Worm (Caenorhabditis elegans) whole organism, L2 larva: ENCODE measurements around the gene ceh-90.

Experiments
- F13H6.1 ChIP-seq: sonication (generic microtip); optimal IDR thresholded peaks from 2 replicates; lab custom pipeline; 2016; ENCODE audit warnings: missing genetic modification characterization, missing compliant biosample characterization
- R02D3.7 ChIP-seq: fragments of 150-350 bp; optimal IDR thresholded peaks from 2 replicates; lab custom pipeline; 2014; ENCODE audit warnings: missing biosample characterization, missing genetic modification characterization
- ZK546.5 ChIP-seq: sonication (generic microtip); optimal IDR thresholded peaks from 2 replicates; lab custom pipeline; 2017; ENCODE audit warnings: missing biosample characterization, missing genetic modification characterization
- aly-2 ChIP-seq: fragments of 150-350 bp; optimal IDR thresholded peaks from 2 replicates; lab custom pipeline; 2014; ENCODE audit warnings: missing biosample characterization, missing genetic modification characterization
- blmp-1 ChIP-seq: sonication (generic microtip); optimal IDR thresholded peaks from 2 replicates; lab custom pipeline; 2017; ENCODE audit warnings: missing genetic modification characterization, mild to moderate bottlenecking, missing compliant biosample characterization, antibody characterized with exemption, moderate library complexity; ENCODE audit not compliant: insufficient read depth
- ceh-82 ChIP-seq: fragments of 150-350 bp; optimal IDR thresholded peaks from 2 replicates; lab custom pipeline; 2014; ENCODE audit warnings: missing biosample characterization, missing genetic modification characterization
- crh-2 ChIP-seq: sonication (generic microtip); optimal IDR thresholded peaks from 2 replicates; lab custom pipeline; 2017; ENCODE audit warnings: missing biosample characterization, missing genetic modification characterization
- elt-3 ChIP-seq: sonication (generic microtip); optimal IDR thresholded peaks from 2 replicates; lab custom pipeline; 2017; ENCODE audit warnings: missing biosample characterization, missing genetic modification characterization
- fos-1 ChIP-seq: fragments of 150-350 bp; optimal IDR thresholded peaks from 2 replicates; lab custom pipeline; 2014; ENCODE audit warnings: missing biosample characterization, missing genetic modification characterization
- gmeb-1 ChIP-seq: fragments of 150-350 bp; optimal IDR thresholded peaks from 2 replicates; lab custom pipeline; 2014; ENCODE audit warnings: missing biosample characterization, missing genetic modification characterization
- lin-13 ChIP-seq: fragments of 150-350 bp; optimal IDR thresholded peaks from 2 replicates; lab custom pipeline; 2014; ENCODE audit warnings: missing biosample characterization, missing genetic modification reagents, missing genetic modification characterization
- lin-39 ChIP-seq: fragments of 150-350 bp; optimal IDR thresholded peaks from 2 replicates; lab custom pipeline; 2014; ENCODE audit warnings: missing biosample characterization, missing genetic modification reagents, missing genetic modification characterization
- mab-5 ChIP-seq: fragments of 150-350 bp; optimal IDR thresholded peaks from 2 replicates; lab custom pipeline; 2014; ENCODE audit warnings: missing biosample characterization, missing genetic modification characterization
- mbf-1 ChIP-seq: sonication (generic microtip); optimal IDR thresholded peaks from 2 replicates; lab custom pipeline; 2017; ENCODE audit warnings: missing biosample characterization, missing genetic modification characterization
- mdl-1 ChIP-seq, 2 experiments: fragments of 150-350 bp in 1 of 2; sonication (generic microtip) in 1 of 2; optimal IDR thresholded peaks; 2 replicates each; lab custom pipeline; 2017; ENCODE audit warnings: missing biosample characterization in 2 of 2, missing genetic modification characterization in 2 of 2
- nhr-10 ChIP-seq: sonication (generic microtip); optimal IDR thresholded peaks from 2 replicates; lab custom pipeline; 2017; ENCODE audit warnings: missing biosample characterization, missing genetic modification characterization
- nhr-11 ChIP-seq: fragments of 150-350 bp; optimal IDR thresholded peaks from 2 replicates; lab custom pipeline; 2014; ENCODE audit warnings: missing biosample characterization, missing genetic modification characterization
- nhr-237 ChIP-seq: fragments of 150-350 bp; optimal IDR thresholded peaks from 2 replicates; lab custom pipeline; 2014; ENCODE audit warnings: missing biosample characterization, missing genetic modification characterization
- nhr-25 ChIP-seq: fragments of 150-350 bp; sonication (generic microtip); optimal IDR thresholded peaks from 3 replicates; lab custom pipeline; 2014; ENCODE audit warnings: missing biosample characterization, missing genetic modification characterization
- nhr-77 ChIP-seq: fragments of 150-350 bp; optimal IDR thresholded peaks from 2 replicates; lab custom pipeline; 2014; ENCODE audit warnings: missing biosample characterization, missing genetic modification characterization
- sem-4 ChIP-seq: fragments of 150-350 bp; optimal IDR thresholded peaks from 2 replicates; lab custom pipeline; 2014; ENCODE audit warnings: missing biosample characterization, missing genetic modification reagents, missing genetic modification characterization
- sma-3 ChIP-seq: sonication (generic microtip); optimal IDR thresholded peaks from 2 replicates; lab custom pipeline; 2016; ENCODE audit warnings: missing genetic modification reagents, missing genetic modification characterization, missing compliant biosample characterization
- sma-9 ChIP-seq, 2 experiments: fragments of 150-350 bp in 1 of 2; sonication (generic microtip) in 1 of 2; optimal IDR thresholded peaks; 2 replicates each; lab custom pipeline; 2014 to 2016; ENCODE audit warnings: missing genetic modification characterization in 2 of 2, mild to moderate bottlenecking in 1 of 2, missing biosample characterization in 1 of 2, missing compliant biosample characterization in 1 of 2, missing genetic modification reagents in 1 of 2, moderate library complexity in 1 of 2
- snpc-4 ChIP-seq: fragments of 150-350 bp; optimal IDR thresholded peaks from 2 replicates; lab custom pipeline; 2014; ENCODE audit warnings: missing biosample characterization, missing genetic modification characterization
- unc-55 ChIP-seq: fragments of 150-350 bp; sonication (generic microtip); optimal IDR thresholded peaks from 3 replicates; lab custom pipeline; 2014; ENCODE audit warnings: missing biosample characterization, missing genetic modification reagents, missing genetic modification characterization
- unc-62 ChIP-seq: fragments of 150-350 bp; optimal IDR thresholded peaks from 2 replicates; lab custom pipeline; 2014; ENCODE audit warnings: missing biosample characterization, missing genetic modification reagents, missing genetic modification characterization
- ztf-1 ChIP-seq: fragments of 200-800 bp; sonication (Bioruptor generic); conservative IDR thresholded peaks from 2 replicates; pipeline ENCODE4 v1.3.6; 2022; ENCODE audit warnings: missing genetic modification characterization, missing compliant biosample characterization
- ztf-11 ChIP-seq: sonication (generic microtip); optimal IDR thresholded peaks from 2 replicates; lab custom pipeline; 2017; ENCODE audit warnings: missing biosample characterization, missing genetic modification characterization

Gene ceh-90

DNA sequence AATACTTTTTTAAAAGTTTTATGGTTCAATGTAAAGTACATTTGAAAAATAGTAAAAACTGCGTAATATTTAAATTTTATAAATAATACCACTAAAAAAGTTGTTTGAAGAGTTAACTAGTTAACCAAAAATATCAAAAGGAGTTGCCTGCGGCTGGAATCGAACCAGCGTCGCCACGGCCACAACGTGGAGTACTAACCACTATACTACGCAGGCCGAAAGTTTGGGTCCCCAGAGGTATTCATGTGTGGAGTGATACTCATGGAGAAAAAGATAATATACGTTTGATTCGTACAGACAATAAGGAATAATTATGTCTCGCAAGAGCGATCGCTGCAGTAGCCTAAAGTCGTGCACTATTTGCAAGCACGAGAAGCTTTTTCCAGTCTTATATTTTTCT is 20.0 kb downstream of the ceh-90 start:
- TF ChIP-seq crh-2 = peak; percentile 5
- TF ChIP-seq sma-3 (GFP tag; lab: Kevin White, UChicago) = peak; percentile 20

DNA sequence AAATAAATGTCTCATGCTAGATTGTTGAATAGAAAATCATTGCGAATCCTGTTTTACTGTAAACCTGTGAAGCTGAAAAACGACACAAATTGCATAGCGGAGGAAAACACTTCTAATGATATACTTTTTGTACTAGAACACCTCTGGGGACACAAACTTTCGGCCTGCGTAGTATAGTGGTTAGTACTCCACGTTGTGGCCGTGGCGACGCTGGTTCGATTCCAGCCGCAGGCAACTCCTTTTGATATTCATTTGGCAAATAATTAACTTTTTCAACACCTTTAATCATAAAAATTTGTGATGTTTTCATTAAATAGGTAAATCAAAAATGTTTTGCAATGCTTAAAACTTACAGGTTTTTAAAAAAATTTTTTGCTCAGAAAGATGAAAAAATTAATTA is 21.9 kb downstream of the ceh-90 start:
- TF ChIP-seq nhr-77 (tag; lab: Kevin White, UChicago) (no peak), nhr-11 (tag; lab: Kevin White, UChicago) (no peak), lin-13 (peak; percentile 7), sma-3 (GFP tag; lab: Kevin White, UChicago) (peak; percentile 2), snpc-4 (tag; lab: Kevin White, UChicago) (no peak)

DNA sequence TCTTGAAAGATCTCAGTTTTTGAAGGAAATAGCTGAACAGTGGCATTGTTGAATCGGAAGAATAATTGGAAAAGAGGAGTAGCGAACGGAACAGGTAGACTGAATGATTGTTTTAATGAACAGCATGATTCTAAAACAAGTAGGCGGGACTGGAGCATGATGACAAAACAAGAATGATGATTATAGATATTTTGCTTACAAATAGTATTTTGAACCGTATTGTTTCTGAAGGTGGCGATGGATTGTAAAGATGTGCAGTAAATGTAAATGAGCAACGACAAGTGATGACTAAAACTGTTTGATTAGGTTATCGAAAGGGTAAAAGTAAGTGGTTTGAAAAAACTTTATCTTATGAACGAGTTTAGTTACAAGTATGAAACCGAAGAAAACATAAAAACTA is 22.6 kb downstream of the ceh-90 start, which contains the start of gene F28H6.8:
Gene F28H6.8, minus strand, starts transcription at position 101 of the 400 bp plus-strand sequence.
- TF ChIP-seq nhr-25 (tag; lab: Kevin White, UChicago) = no peak
- TF ChIP-seq crh-2 = no peak
- TF ChIP-seq R02D3.7 = no peak
- TF ChIP-seq nhr-10 (tag; lab: Kevin White, UChicago) = no peak
- TF ChIP-seq elt-3 (tag; lab: Kevin White, UChicago) = no peak
- no peak for TF ChIP-seq unc-55
- TF ChIP-seq gmeb-1 (tag; lab: Kevin White, UChicago) = no peak
- TF ChIP-seq lin-13 = no peak
- no peak for TF ChIP-seq blmp-1 (tag; lab: Kevin White, UChicago)

DNA sequence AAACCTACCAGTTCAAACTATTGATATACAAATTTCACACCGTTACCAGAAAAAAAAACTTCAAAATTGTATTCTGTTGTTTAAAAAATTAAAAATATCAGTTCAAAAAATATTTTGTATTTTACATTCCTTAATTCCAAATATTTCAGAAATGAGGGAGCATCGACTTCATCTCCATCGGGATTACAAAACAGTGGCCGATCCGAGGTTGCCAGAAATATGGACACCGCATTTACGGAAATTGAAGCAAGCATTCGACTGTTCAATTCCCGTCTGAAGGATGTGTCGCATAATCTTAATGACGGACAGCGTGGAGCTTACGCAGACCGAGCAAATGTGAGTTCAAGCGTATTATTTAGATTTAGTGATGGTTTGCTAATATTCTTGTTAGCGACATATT is 24.1 kb downstream of the ceh-90 start:
- TF ChIP-seq snpc-4 (tag; lab: Kevin White, UChicago) = no peak
- no peak for TF ChIP-seq sem-4 (tag; lab: Kevin White, UChicago)
- no peak for TF ChIP-seq F13H6.1 (tag; lab: Kevin White, UChicago)
- TF ChIP-seq ztf-11 (tag; lab: Kevin White, UChicago) = no peak
- no peak for TF ChIP-seq lin-39
- TF ChIP-seq ZK546.5 (tag; lab: Kevin White, UChicago) = no peak

ce11 chrX:14131476-14131875 is 25.3 kb downstream of the ceh-90 start:
- TF ChIP-seq mdl-1 (tag; optimal IDR thresholded peaks at IDR 0.05; lab: Kevin White, UChicago) = no peak
- TF ChIP-seq unc-62 (GFP tag; lab: Kevin White, UChicago) = no peak
- no peak for TF ChIP-seq sma-9 (GFP tag; optimal IDR thresholded peaks at IDR 0.05; lab: Kevin White, UChicago)
- TF ChIP-seq sma-9 (tag; optimal IDR thresholded peaks at IDR 0.05; lab: Kevin White, UChicago) = no peak
- TF ChIP-seq fos-1 = no peak
- TF ChIP-seq lin-39 = no peak
- no peak for TF ChIP-seq ztf-1 (GFP tag; lab: Robert Waterston, UW)
- TF ChIP-seq ceh-82 (tag; lab: Kevin White, UChicago) = no peak
- TF ChIP-seq mbf-1 (tag; lab: Kevin White, UChicago) = no peak
- no peak for TF ChIP-seq blmp-1 (tag; lab: Kevin White, UChicago)
- TF ChIP-seq nhr-10 (tag; lab: Kevin White, UChicago) = no peak
- no peak for TF ChIP-seq R02D3.7
- no peak for TF ChIP-seq mab-5 (tag; lab: Kevin White, UChicago)
- no peak for TF ChIP-seq snpc-4 (tag; lab: Kevin White, UChicago)
- TF ChIP-seq, all 48 proteins: peak for 0

DNA sequence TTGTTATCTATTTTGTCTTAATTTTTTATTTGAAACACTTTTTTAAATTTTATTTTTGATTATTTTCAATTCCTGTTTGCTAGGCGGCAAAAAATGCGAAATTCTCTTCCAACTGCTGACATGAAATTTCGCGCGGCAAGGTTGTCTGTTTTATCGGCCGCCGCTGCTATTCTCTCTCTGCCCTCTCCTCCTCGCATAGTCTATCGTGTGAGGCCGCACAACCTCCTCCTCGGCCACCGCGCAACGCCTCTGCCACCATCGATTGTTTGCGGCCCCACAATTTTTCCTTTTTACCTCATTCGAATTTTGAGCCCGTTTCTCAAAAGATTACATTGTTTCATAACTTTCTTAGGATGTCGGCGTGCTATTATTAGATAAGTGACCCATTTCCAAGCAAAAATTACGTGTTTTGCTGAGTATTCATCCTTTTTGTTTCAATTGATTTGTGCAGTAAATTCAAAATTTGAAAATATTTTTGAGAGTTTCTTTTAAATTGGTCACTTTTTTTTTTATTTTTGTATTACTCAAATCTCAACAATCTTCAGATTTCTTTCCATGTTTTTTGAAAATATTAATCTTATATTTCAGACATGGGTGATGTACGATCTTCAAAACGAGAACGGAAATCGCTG is 29.4 kb downstream of the ceh-90 start, which contains the start of gene F28H6.4:
Gene F28H6.4, plus strand, starts transcription at position 582 of the 632 bp plus-strand sequence.
- TF ChIP-seq aly-2 (tag; lab: Kevin White, UChicago) = no peak
- TF ChIP-seq fos-1 = peak; percentile 17
- no peak for TF ChIP-seq nhr-237
- TF ChIP-seq unc-55 = peak; percentile 47
- TF ChIP-seq crh-2 = no peak
- TF ChIP-seq sma-3 (GFP tag; lab: Kevin White, UChicago) = no peak

- no peak for TF ChIP-seq nhr-10 (tag; lab: Kevin White, UChicago)
These were observed 30.9 kb downstream of the ceh-90 start, which contains the start of gene F28H6.6 for ce11 chrX:14125870-14126269. Gene F28H6.6 (minus strand): TSS chrX:14125879.
